Fruit fly (Drosophila melanogaster) whole organism, embryonic: ENCODE data around the gene CG13138.
A peak's percentile ranks its signal among the peaks of the same experiment; 100 is the strongest.

Experiments
- B-H2 ChIP-seq: fragments of 200-800 bp; sonication (Bioruptor generic); optimal IDR thresholded peaks from 2 replicates; lab custom pipeline; 2018; ENCODE audit warnings: missing biosample characterization, mild to moderate bottlenecking, missing genetic modification characterization
- BEAF-32 ChIP-seq: fragments of 200-800 bp; sonication (Bioruptor generic); optimal IDR thresholded peaks from 3 replicates; lab custom pipeline; 2017; ENCODE audit warnings: missing biosample characterization, missing genetic modification characterization, mild to moderate bottlenecking, moderate library complexity, missing genetic modification reagents
- Blimp-1 ChIP-seq: fragments of 200-800 bp; sonication (Bioruptor generic); optimal IDR thresholded peaks from 3 replicates; lab custom pipeline; 2018; ENCODE audit warnings: missing biosample characterization, missing genetic modification characterization, mild to moderate bottlenecking, moderate library complexity, missing genetic modification reagents
- Bteb2 ChIP-seq: fragments of 200-800 bp; sonication (Bioruptor generic); optimal IDR thresholded peaks from 2 replicates; lab custom pipeline; 2016; ENCODE audit warnings: missing biosample characterization, missing genetic modification characterization
- CG1024 ChIP-seq: fragments of 200-800 bp; sonication (Bioruptor generic); IDR thresholded peaks from 2 replicates; pipeline ENCODE4 v1.3.6; 2022; ENCODE audit warnings: missing biosample characterization, missing genetic modification characterization
- CG10267 ChIP-seq: fragments of 200-800 bp; sonication (Bioruptor generic); optimal IDR thresholded peaks from 2 replicates; lab custom pipeline; 2018; ENCODE audit warnings: missing biosample characterization, mild to moderate bottlenecking, missing genetic modification characterization, moderate library complexity
- CG10959 ChIP-seq: fragments of 200-800 bp; sonication (Bioruptor generic); IDR thresholded peaks from 2 replicates; pipeline ENCODE4 v1.3.6; 2022; ENCODE audit warnings: missing biosample characterization, missing genetic modification characterization
- CG13894 ChIP-seq: fragments of 200-800 bp; sonication (Bioruptor generic); optimal IDR thresholded peaks from 3 replicates; lab custom pipeline; 2018; ENCODE audit warnings: missing biosample characterization, mild to moderate bottlenecking, missing genetic modification characterization, moderate library complexity
- CG14050 ChIP-seq: fragments of 200-800 bp; sonication (Bioruptor generic); IDR thresholded peaks from 3 replicates; pipeline ENCODE4 v1.3.6; 2022; ENCODE audit warnings: missing biosample characterization, missing genetic modification characterization
- CG14667 ChIP-seq: fragments of 200-800 bp; sonication (Bioruptor generic); IDR thresholded peaks from 2 replicates; pipeline ENCODE4 v1.3.6; 2022; ENCODE audit warnings: missing biosample characterization, missing genetic modification characterization
- CG15601 ChIP-seq: fragments of 200-800 bp; sonication (Bioruptor generic); optimal IDR thresholded peaks from 3 replicates; lab custom pipeline; 2019; ENCODE audit warnings: missing biosample characterization, mild to moderate bottlenecking, missing genetic modification characterization, moderate library complexity
- CG17912 ChIP-seq: fragments of 200-800 bp; sonication (Bioruptor generic); optimal IDR thresholded peaks from 2 replicates; lab custom pipeline; 2018; ENCODE audit warnings: missing biosample characterization, mild to moderate bottlenecking, missing genetic modification characterization
- CG2875 ChIP-seq: fragments of 200-800 bp; sonication (Bioruptor generic); optimal IDR thresholded peaks from 2 replicates; lab custom pipeline; 2017; ENCODE audit warnings: missing biosample characterization, mild to moderate bottlenecking, missing genetic modification characterization, missing genetic modification reagents
- CG3163 ChIP-seq: fragments of 200-800 bp; sonication (Bioruptor generic); optimal IDR thresholded peaks from 3 replicates; lab custom pipeline; 2016; ENCODE audit warnings: missing biosample characterization, missing genetic modification characterization
- CG32532 ChIP-seq: fragments of 200-800 bp; sonication (Bioruptor generic); IDR thresholded peaks from 2 replicates; pipeline ENCODE4 v1.3.6; 2022; ENCODE audit warnings: missing biosample characterization, missing genetic modification characterization
- CG4282 ChIP-seq: fragments of 200-800 bp; sonication (Bioruptor generic); optimal IDR thresholded peaks from 2 replicates; lab custom pipeline; 2016; ENCODE audit warnings: missing biosample characterization, missing genetic modification characterization
- CG4617 ChIP-seq: fragments of 200-800 bp; sonication (Bioruptor generic); optimal IDR thresholded peaks from 3 replicates; lab custom pipeline; 2016; ENCODE audit warnings: missing biosample characterization, missing genetic modification characterization, borderline replicate concordance
- CG8765 ChIP-seq: fragments of 200-800 bp; sonication (Bioruptor generic); IDR thresholded peaks from 2 replicates; pipeline ENCODE4 v1.3.6; 2022; ENCODE audit warnings: missing biosample characterization, missing genetic modification characterization
- CkIIα-i1 ChIP-seq: fragments of 200-800 bp; sonication (Bioruptor generic); IDR thresholded peaks from 2 replicates; pipeline ENCODE4 v1.3.6; 2022; ENCODE audit warnings: missing biosample characterization, missing genetic modification characterization
- CoRest ChIP-seq: fragments of 200-800 bp; sonication (Bioruptor generic); optimal IDR thresholded peaks from 3 replicates; lab custom pipeline; 2018; ENCODE audit warnings: missing biosample characterization, mild to moderate bottlenecking, missing genetic modification characterization, moderate library complexity
- CrebB ChIP-seq: fragments of 200-800 bp; sonication (Bioruptor generic); optimal IDR thresholded peaks from 3 replicates; lab custom pipeline; 2018; ENCODE audit warnings: missing biosample characterization, mild to moderate bottlenecking, missing genetic modification characterization
- Doc3 ChIP-seq: fragments of 200-800 bp; sonication (Bioruptor generic); IDR thresholded peaks from 3 replicates; pipeline ENCODE4 v1.3.6; 2022; ENCODE audit warnings: missing biosample characterization, missing genetic modification characterization; ENCODE audit not compliant: partially characterized antibody
- HLH3B ChIP-seq: fragments of 200-800 bp; sonication (Bioruptor generic); IDR thresholded peaks from 2 replicates; pipeline ENCODE4 v1.3.6; 2022; ENCODE audit warnings: missing biosample characterization, missing genetic modification characterization
- Hmr ChIP-seq: fragments of 200-800 bp; sonication (Bioruptor generic); optimal IDR thresholded peaks from 3 replicates; lab custom pipeline; 2017; ENCODE audit warnings: mild to moderate bottlenecking, missing biosample characterization, missing genetic modification reagents, missing genetic modification characterization
- Hmx ChIP-seq: fragments of 200-800 bp; sonication (Bioruptor generic); optimal IDR thresholded peaks from 2 replicates; lab custom pipeline; 2016; ENCODE audit warnings: missing biosample characterization, missing genetic modification characterization
- Hr3 ChIP-seq: fragments of 200-800 bp; sonication (Bioruptor generic); optimal IDR thresholded peaks from 3 replicates; lab custom pipeline; 2016; ENCODE audit warnings: missing biosample characterization, missing genetic modification characterization
- Hr39 ChIP-seq: fragments of >200 bp; optimal IDR thresholded peaks from 2 replicates; lab custom pipeline; 2017
- Lhr ChIP-seq: fragments of 200-800 bp; sonication (Bioruptor generic); optimal IDR thresholded peaks from 3 replicates; lab custom pipeline; 2017; ENCODE audit warnings: mild to moderate bottlenecking, missing biosample characterization, missing genetic modification reagents, missing genetic modification characterization
- MTF-1 ChIP-seq: fragments of 200-800 bp; sonication (Bioruptor generic); optimal IDR thresholded peaks from 2 replicates; lab custom pipeline; 2018; ENCODE audit warnings: missing biosample characterization, mild to moderate bottlenecking, missing genetic modification characterization, borderline replicate concordance
- Myb ChIP-seq: fragments of 200-800 bp; sonication (Bioruptor generic); optimal IDR thresholded peaks from 2 replicates; lab custom pipeline; 2016; ENCODE audit warnings: missing biosample characterization, missing genetic modification characterization
- PHDP ChIP-seq: fragments of 200-800 bp; sonication (Bioruptor generic); optimal IDR thresholded peaks from 3 replicates; lab custom pipeline; 2018; ENCODE audit warnings: missing biosample characterization, mild to moderate bottlenecking, missing genetic modification characterization, moderate library complexity
- Rfx ChIP-seq: fragments of 200-800 bp; sonication (Bioruptor generic); IDR thresholded peaks from 2 replicates; pipeline ENCODE4 v1.3.6; 2022; ENCODE audit warnings: missing biosample characterization, missing genetic modification characterization
- Rx ChIP-seq: fragments of 200-800 bp; sonication (Bioruptor generic); IDR thresholded peaks from 2 replicates; pipeline ENCODE4 v1.3.6; 2022; ENCODE audit warnings: missing biosample characterization, missing genetic modification characterization
- Tbp ChIP-seq: fragments of >200 bp; optimal IDR thresholded peaks from 2 replicates; lab custom pipeline; 2018; ENCODE audit warnings: missing biosample characterization, missing genetic modification characterization
- Trl ChIP-seq, 3 experiments: fragments of >200 bp in 2 of 3; fragments of 200-800 bp in 1 of 3; sonication (Bioruptor generic) in 1 of 3; optimal IDR thresholded peaks; 2 replicates in 1 of 3; 3 replicates in 2 of 3; lab custom pipeline; 2016 to 2017; ENCODE audit warnings: missing biosample characterization in 1 of 3, missing genetic modification characterization in 1 of 3
- ase ChIP-seq: fragments of 200-800 bp; sonication (Bioruptor generic); IDR thresholded peaks from 3 replicates; pipeline ENCODE4 v1.3.6; 2022; ENCODE audit warnings: missing biosample characterization, missing genetic modification characterization
- az2 ChIP-seq: fragments of 200-800 bp; sonication (Bioruptor generic); optimal IDR thresholded peaks from 3 replicates; lab custom pipeline; 2016; ENCODE audit warnings: missing biosample characterization, missing genetic modification characterization
- caup ChIP-seq: fragments of 200-800 bp; sonication (Bioruptor generic); optimal IDR thresholded peaks from 3 replicates; lab custom pipeline; 2017; ENCODE audit warnings: missing biosample characterization, mild to moderate bottlenecking, missing genetic modification characterization, moderate library complexity; ENCODE audit not compliant: severe bottlenecking
- emc ChIP-seq: fragments of 200-800 bp; sonication (Bioruptor generic); optimal IDR thresholded peaks from 2 replicates; lab custom pipeline; 2016; ENCODE audit warnings: missing biosample characterization, missing genetic modification characterization
- fu2 ChIP-seq: fragments of 200-800 bp; sonication (Bioruptor generic); optimal IDR thresholded peaks from 2 replicates; lab custom pipeline; 2016; ENCODE audit warnings: missing biosample characterization, missing genetic modification characterization
- gt ChIP-seq: fragments of 200-800 bp; sonication (Bioruptor generic); IDR thresholded peaks from 2 replicates; pipeline ENCODE4 v1.3.6; 2022; ENCODE audit warnings: missing biosample characterization, missing genetic modification characterization
- her ChIP-seq: fragments of 200-800 bp; sonication (Bioruptor generic); optimal IDR thresholded peaks from 2 replicates; lab custom pipeline; 2016; ENCODE audit warnings: missing biosample characterization, missing genetic modification characterization
- inv ChIP-seq: fragments of 200-800 bp; sonication (Bioruptor generic); IDR thresholded peaks from 2 replicates; pipeline ENCODE4 v1.3.6; 2022; ENCODE audit warnings: missing biosample characterization, missing genetic modification characterization; ENCODE audit not compliant: partially characterized antibody
- kay ChIP-seq: fragments of 200-800 bp; sonication (Bioruptor generic); optimal IDR thresholded peaks from 2 replicates; lab custom pipeline; 2016; ENCODE audit warnings: missing biosample characterization, missing genetic modification characterization
- mam ChIP-seq: fragments of 200-800 bp; sonication (Bioruptor generic); optimal IDR thresholded peaks from 3 replicates; lab custom pipeline; 2016; ENCODE audit warnings: missing biosample characterization, missing genetic modification characterization
- sc ChIP-seq, 3 experiments: fragments of >200 bp in 2 of 3; fragments of 200-800 bp in 1 of 3; sonication (Bioruptor generic) in 1 of 3; optimal IDR thresholded peaks; 2 replicates in 2 of 3; 3 replicates in 1 of 3; lab custom pipeline; 2017; ENCODE audit warnings: mild to moderate bottlenecking in 1 of 3, missing biosample characterization in 1 of 3, missing genetic modification characterization in 1 of 3, missing genetic modification reagents in 1 of 3
- sd ChIP-seq: fragments of 200-800 bp; sonication (Bioruptor generic); optimal IDR thresholded peaks from 3 replicates; lab custom pipeline; 2018; ENCODE audit warnings: missing biosample characterization, mild to moderate bottlenecking, missing genetic modification characterization, moderate library complexity
- slp2 ChIP-seq: fragments of 200-800 bp; sonication (Bioruptor generic); optimal IDR thresholded peaks from 2 replicates; lab custom pipeline; 2016; ENCODE audit warnings: missing biosample characterization, missing genetic modification characterization
- tgo ChIP-seq: fragments of 200-800 bp; sonication (Bioruptor generic); IDR thresholded peaks from 3 replicates; pipeline ENCODE4 v1.3.6; 2022; ENCODE audit warnings: missing biosample characterization, missing genetic modification characterization
- ttk ChIP-seq: fragments of 200-800 bp; sonication (Bioruptor generic); IDR thresholded peaks from 2 replicates; pipeline ENCODE4 v2.1.2; 2022; ENCODE audit warnings: missing biosample characterization, missing genetic modification characterization
- twi ChIP-seq: fragments of 200-800 bp; optimal IDR thresholded peaks from 2 replicates; lab custom pipeline; 2019; ENCODE audit warnings: missing biosample characterization, mild to moderate bottlenecking, missing genetic modification characterization, moderate library complexity

The CG13138 gene

dm6 chr2L:10298306-10298705 is 3.5 kb downstream of the CG13138 start (continued):
- TF ChIP-seq emc (GFP tag; lab: Kevin White, UChicago) (no peak), CG32532 (GFP tag; lab: Robert Waterston, UW) (no peak), PHDP (tag; lab: Kevin White, UChicago) (no peak), MTF-1 (GFP tag; lab: Kevin White, UChicago) (no peak), CG3163 (GFP tag; lab: Kevin White, UChicago) (peak; percentile 3), ase (GFP tag; lab: Robert Waterston, UW) (no peak), fu2 (GFP tag; lab: Kevin White, UChicago) (no peak), CoRest (tag; lab: Kevin White, UChicago) (peak; percentile 51), Hmx (GFP tag; lab: Kevin White, UChicago) (no peak), Lhr (peak; percentile 58), CG8765 (GFP tag; lab: Robert Waterston, UW) (no peak), CG17912 (peak; percentile 61), Hr39 (no peak), ttk (GFP tag; lab: Robert Waterston, UW) (no peak), CG14667 (no peak), CG2875 (GFP tag; lab: Kevin White, UChicago) (no peak), CG14050 (GFP tag; lab: Robert Waterston, UW) (no peak), az2 (GFP tag; lab: Kevin White, UChicago) (no peak), caup (GFP tag; lab: Kevin White, UChicago) (peak; percentile 10), Tbp (no peak), Trl (optimal IDR thresholded peaks at IDR 0.05; lab: Kevin White, UChicago) (no peak), Trl (GFP tag; optimal IDR thresholded peaks at IDR 0.05; lab: Kevin White, UChicago) (no peak), HLH3B (GFP tag; lab: Robert Waterston, UW) (0 out of 2 replicates have a peak, but pooled peaks have one; percentile 15), CG4282 (GFP tag; lab: Kevin White, UChicago) (no peak), CG15601 (tag; lab: Kevin White, UChicago) (peak; percentile 22), slp2 (GFP tag; lab: Kevin White, UChicago) (no peak), Myb (GFP tag; lab: Kevin White, UChicago) (peak; percentile 62), CkIIα-i1 (GFP tag; lab: Robert Waterston, UW) (no peak), Bteb2 (GFP tag; lab: Kevin White, UChicago) (no peak), inv (peak; percentile 35), CG10267 (tag; lab: Kevin White, UChicago) (no peak), mam (GFP tag; lab: Kevin White, UChicago) (no peak), Hmr (GFP tag; lab: Kevin White, UChicago) (no peak), BEAF-32 (GFP tag; lab: Kevin White, UChicago) (peak; percentile 15), CrebB (tag; lab: Kevin White, UChicago) (no peak), Blimp-1 (GFP tag; lab: Kevin White, UChicago) (no peak), kay (GFP tag; lab: Kevin White, UChicago) (no peak), tgo (GFP tag; lab: Robert Waterston, UW) (no peak), sc (optimal IDR thresholded peaks at IDR 0.05; lab: Kevin White, UChicago) (no peak), sc (GFP tag; optimal IDR thresholded peaks at IDR 0.05; lab: Kevin White, UChicago) (no peak), B-H2 (GFP tag; lab: Kevin White, UChicago) (peak; percentile 30), Rfx (no peak), CG13894 (no peak), Doc3 (GFP tag; lab: Robert Waterston, UW) (no peak), Hr3 (GFP tag; lab: Kevin White, UChicago) (no peak), gt (GFP tag; lab: Robert Waterston, UW) (no peak), CG4617 (GFP tag; lab: Kevin White, UChicago) (peak; percentile 62), twi (tag; lab: Kevin White, UChicago) (peak; percentile 8), Rx (no peak), CG1024 (GFP tag; lab: Robert Waterston, UW) (no peak), CG10959 (no peak), sd (tag; lab: Kevin White, UChicago) (peak; percentile 95), her (GFP tag; lab: Kevin White, UChicago) (peak; percentile 16)
